Worm (Caenorhabditis elegans): Measurements from ENCODE around the gene swm-1.

ce11 chrV:9016479-9016878 lies 38.2 kb downstream of the swm-1 start, which contains the start of gene oac-40:
- TF ChIP-seq unc-39 (tag; optimal IDR thresholded peaks at IDR 0.05) (no peak), ztf-4 (tag; optimal IDR thresholded peaks at IDR 0.05) (no peak), unc-62 (GFP tag; optimal IDR thresholded peaks at IDR 0.05) (no peak), egl-5 (tag; optimal IDR thresholded peaks at IDR 0.05) (no peak), zag-1 (tag; optimal IDR thresholded peaks at IDR 0.05) (no peak), nfya-1 (tag; optimal IDR thresholded peaks at IDR 0.05; ENCODE audit: insufficient read depth) (no peak), ama-1 (optimal IDR thresholded peaks at IDR 0.05) (no peak), pha-4 (tag; optimal IDR thresholded peaks at IDR 0.05) (no peak), fkh-10 (GFP tag; optimal IDR thresholded peaks at IDR 0.05) (no peak), elt-3 (tag; optimal IDR thresholded peaks at IDR 0.05) (no peak), skn-1 (tag; optimal IDR thresholded peaks at IDR 0.05) (no peak), lin-39 (tag; optimal IDR thresholded peaks at IDR 0.05) (no peak)
